Fruit fly (Drosophila melanogaster): ENCODE measurements around the gene CG3699.

The CG3699 gene

dm6 chrX:921359-921758 is 25.9 kb downstream of the CG3699 start:
- TF ChIP-seq CG10366 (GFP tag; IDR thresholded peaks at IDR 0.05): 0 out of 2 replicates have a peak, but pooled peaks have one; percentile 12
- TF ChIP-seq zfh1 (GFP tag; IDR thresholded peaks at IDR 0.05): 0 out of 3 replicates have a peak, but pooled peaks have one; percentile 14
- peak; percentile 52 for TF ChIP-seq slbo (GFP tag; IDR thresholded peaks at IDR 0.05)
- peak; percentile 53 for TF ChIP-seq CG18599 (GFP tag; optimal IDR thresholded peaks at IDR 0.05)
- TF ChIP-seq bsh (GFP tag; optimal IDR thresholded peaks at IDR 0.05): peak in 1 of 2 experiments; percentile 25
- no peak for TF ChIP-seq ato (GFP tag; IDR thresholded peaks at IDR 0.05; ENCODE audit: partially characterized antibody)
- no peak for TF ChIP-seq CG3995 (GFP tag; optimal IDR thresholded peaks at IDR 0.05)
- TF ChIP-seq Ada2b (GFP tag; IDR thresholded peaks at IDR 0.05): 0 out of 2 replicates have a peak, but pooled peaks have one; percentile 7
- no peak for TF ChIP-seq run (tag; optimal IDR thresholded peaks at IDR 0.05)
- no peak for TF ChIP-seq CG12769 (tag; optimal IDR thresholded peaks at IDR 0.05)
- 0 out of 3 replicates have a peak, but pooled peaks have one; percentile 26 for TF ChIP-seq dysf (GFP tag; IDR thresholded peaks at IDR 0.05)
- 0 out of 2 replicates have a peak, but pooled peaks have one; percentile 20 for TF ChIP-seq CG9932 (GFP tag; IDR thresholded peaks at IDR 0.05)
- TF ChIP-seq prd (optimal IDR thresholded peaks at IDR 0.05): no peak
- peak; percentile 51; the same call in 1 of the 3 replicates for TF ChIP-seq prd (GFP tag; IDR thresholded peaks at IDR 0.05)
- TF ChIP-seq CG7556 (GFP tag; optimal IDR thresholded peaks at IDR 0.05): peak; percentile 3
- TF ChIP-seq CG1603 (tag; optimal IDR thresholded peaks at IDR 0.05): peak; percentile 10
- no peak for TF ChIP-seq CG17361 (GFP tag; IDR thresholded peaks at IDR 0.05)
- TF ChIP-seq CG7928 (GFP tag; optimal IDR thresholded peaks at IDR 0.05): no peak
- no peak; the same call in 1 of the 2 replicates for TF ChIP-seq lmd (GFP tag; IDR thresholded peaks at IDR 0.05)
- peak; percentile 60; the same call in 2 of the 3 replicates for TF ChIP-seq row (GFP tag; IDR thresholded peaks at IDR 0.05)
- TF ChIP-seq CG13424 (tag; optimal IDR thresholded peaks at IDR 0.05): peak; percentile 2
- TF ChIP-seq CG2712 (tag; optimal IDR thresholded peaks at IDR 0.05): no peak
- TF ChIP-seq CG18262 (tag; optimal IDR thresholded peaks at IDR 0.05): no peak
- TF ChIP-seq CG12391 (tag; optimal IDR thresholded peaks at IDR 0.05): peak; percentile 3
- TF ChIP-seq D19B (GFP tag; optimal IDR thresholded peaks at IDR 0.05): peak; percentile 45
- 0 out of 2 replicates have a peak, but pooled peaks have one; percentile 14 for TF ChIP-seq sob (GFP tag; IDR thresholded peaks at IDR 0.05)
- no peak for TF ChIP-seq gcm (GFP tag; optimal IDR thresholded peaks at IDR 0.05)
- TF ChIP-seq fd64A (GFP tag; optimal IDR thresholded peaks at IDR 0.05): no peak
- peak; percentile 31; the same call in 1 of the 2 replicates for TF ChIP-seq Xrp1 (GFP tag; IDR thresholded peaks at IDR 0.05)
- peak; percentile 52 for TF ChIP-seq CG2120 (GFP tag; optimal IDR thresholded peaks at IDR 0.05)
- TF ChIP-seq Meics (GFP tag; optimal IDR thresholded peaks at IDR 0.05): peak; percentile 5
- TF ChIP-seq Ets65A (GFP tag): peak; percentile 59
- TF ChIP-seq zen2 (GFP tag; IDR thresholded peaks at IDR 0.05; ENCODE audit: partially characterized antibody): no peak
- TF ChIP-seq chif (GFP tag; optimal IDR thresholded peaks at IDR 0.05): no peak
- TF ChIP-seq Ptx1 (GFP tag; IDR thresholded peaks at IDR 0.05): peak; percentile 40; the same call in 1 of the 2 replicates
- TF ChIP-seq CG3847 (GFP tag; IDR thresholded peaks at IDR 0.05): peak; percentile 14; the same call in 1 of the 2 replicates
- peak; percentile 16 for TF ChIP-seq lilli (GFP tag; optimal IDR thresholded peaks at IDR 0.05)
- TF ChIP-seq CG32532 (GFP tag; IDR thresholded peaks at IDR 0.05): peak; percentile 27; the same call in 1 of the 2 replicates
- TF ChIP-seq sens (GFP tag): peak; percentile 79
- 0 out of 3 replicates have a peak, but pooled peaks have one; percentile 10 for TF ChIP-seq CG11456 (GFP tag; IDR thresholded peaks at IDR 0.05)
- TF ChIP-seq Hmr (GFP tag; optimal IDR thresholded peaks at IDR 0.05): peak; percentile 5
- TF ChIP-seq hkb (optimal IDR thresholded peaks at IDR 0.05): no peak
- 0 out of 2 replicates have a peak, but pooled peaks have one; percentile 27 for TF ChIP-seq hkb (GFP tag; IDR thresholded peaks at IDR 0.05)
- TF ChIP-seq Rfx (GFP tag; IDR thresholded peaks at IDR 0.05): 0 out of 2 replicates have a peak, but pooled peaks have one; percentile 17

Measured in whole organism, embryonic.